Fruit fly (Drosophila melanogaster) whole organism, embryonic: ENCODE results near the gene Sox21a.

Source experiments
- Awh ChIP-seq: fragments of 200-800 bp; sonication (Bioruptor generic); IDR thresholded peaks from 2 replicates; pipeline ENCODE4, ENCODE4 v1.3.6; 2022; ENCODE audit warnings: missing biosample characterization, missing genetic modification characterization
- Blimp-1 ChIP-seq: fragments of 200-800 bp; sonication (Bioruptor generic); optimal IDR thresholded peaks from 3 replicates; lab custom pipeline; 2018; ENCODE audit warnings: missing biosample characterization, missing genetic modification characterization, mild to moderate bottlenecking, moderate library complexity, missing genetic modification reagents
- CG11085 ChIP-seq: fragments of 200-800 bp; sonication (Bioruptor generic); IDR thresholded peaks from 2 replicates; pipeline ENCODE4 v1.3.6; 2022; ENCODE audit warnings: missing biosample characterization, missing genetic modification characterization
- CG12769 ChIP-seq: fragments of 200-800 bp; sonication (Bioruptor generic); optimal IDR thresholded peaks from 2 replicates; lab custom pipeline; 2019; ENCODE audit warnings: missing biosample characterization, mild to moderate bottlenecking, missing genetic modification characterization, moderate library complexity
- CG13296 ChIP-seq: fragments of 200-800 bp; sonication (Bioruptor generic); optimal IDR thresholded peaks from 3 replicates; lab custom pipeline; 2018; ENCODE audit warnings: missing biosample characterization, mild to moderate bottlenecking, missing genetic modification characterization
- CG18262 ChIP-seq: fragments of 200-800 bp; optimal IDR thresholded peaks from 3 replicates; lab custom pipeline; 2019; ENCODE audit warnings: missing biosample characterization, mild to moderate bottlenecking, missing genetic modification characterization, moderate library complexity
- CG2120 ChIP-seq: fragments of 200-800 bp; sonication (Bioruptor generic); optimal IDR thresholded peaks from 3 replicates; lab custom pipeline; 2016; ENCODE audit warnings: missing biosample characterization, missing genetic modification characterization
- CG2678 ChIP-seq: fragments of 200-800 bp; sonication (Bioruptor generic); optimal IDR thresholded peaks from 3 replicates; lab custom pipeline; 2019; ENCODE audit warnings: missing biosample characterization, mild to moderate bottlenecking, missing genetic modification characterization, moderate library complexity
- CG2712 ChIP-seq: fragments of 200-800 bp; optimal IDR thresholded peaks from 3 replicates; lab custom pipeline; 2019; ENCODE audit warnings: missing biosample characterization, mild to moderate bottlenecking, missing genetic modification characterization, moderate library complexity
- CG31224 ChIP-seq: fragments of 200-800 bp; sonication (Bioruptor generic); IDR thresholded peaks from 2 replicates; pipeline ENCODE4 v1.3.6; 2022; ENCODE audit warnings: missing biosample characterization, missing genetic modification characterization
- CG34422 ChIP-seq: fragments of 200-800 bp; sonication (Bioruptor generic); IDR thresholded peaks from 3 replicates; pipeline ENCODE4 v1.3.6; 2022; ENCODE audit warnings: missing biosample characterization, missing genetic modification characterization
- CG6765 ChIP-seq: fragments of 200-800 bp; sonication (Bioruptor generic); optimal IDR thresholded peaks from 3 replicates; lab custom pipeline; 2017; ENCODE audit warnings: missing biosample characterization, mild to moderate bottlenecking, missing genetic modification characterization
- CG7786 ChIP-seq: fragments of 200-800 bp; sonication (Bioruptor generic); optimal IDR thresholded peaks from 2 replicates; lab custom pipeline; 2016; ENCODE audit warnings: missing biosample characterization, missing genetic modification characterization
- CG7928 ChIP-seq: fragments of 200-800 bp; sonication (Bioruptor generic); optimal IDR thresholded peaks from 2 replicates; lab custom pipeline; 2017; ENCODE audit warnings: missing biosample characterization, mild to moderate bottlenecking, missing genetic modification characterization
- CG8281 ChIP-seq: fragments of 200-800 bp; sonication (Bioruptor generic); optimal IDR thresholded peaks from 2 replicates; lab custom pipeline; 2018; ENCODE audit warnings: missing biosample characterization, mild to moderate bottlenecking, missing genetic modification characterization, moderate library complexity
- CG8290 ChIP-seq, 3 experiments: fragments of 200-800 bp; sonication (Bioruptor generic); optimal IDR thresholded peaks; 2 replicates each; lab custom pipeline; 2016 to 2019; ENCODE audit warnings: missing biosample characterization in 3 of 3, missing genetic modification characterization in 3 of 3, mild to moderate bottlenecking in 2 of 3, moderate library complexity in 1 of 3
- CG8765 ChIP-seq: fragments of 200-800 bp; sonication (Bioruptor generic); IDR thresholded peaks from 2 replicates; pipeline ENCODE4 v1.3.6; 2022; ENCODE audit warnings: missing biosample characterization, missing genetic modification characterization
- CHES-1-like ChIP-seq: fragments of 200-800 bp; sonication (Bioruptor generic); optimal IDR thresholded peaks from 2 replicates; lab custom pipeline; 2016; ENCODE audit warnings: missing biosample characterization, missing genetic modification characterization
- D19A ChIP-seq: fragments of 200-800 bp; optimal IDR thresholded peaks from 3 replicates; lab custom pipeline; 2019; ENCODE audit warnings: missing biosample characterization, mild to moderate bottlenecking, missing genetic modification characterization, moderate library complexity
- Dip3 ChIP-seq: fragments of 200-800 bp; sonication (Bioruptor generic); optimal IDR thresholded peaks from 3 replicates; lab custom pipeline; 2016; ENCODE audit warnings: missing biosample characterization, missing genetic modification characterization
- Eip74EF ChIP-seq, 2 experiments: fragments of 200-800 bp in 1 of 2; fragments of >200 bp in 1 of 2; sonication (Bioruptor generic) in 1 of 2; optimal IDR thresholded peaks; 2 replicates each; lab custom pipeline; 2017 to 2019; ENCODE audit warnings: missing biosample characterization in 2 of 2, missing genetic modification characterization in 2 of 2, mild to moderate bottlenecking in 1 of 2, moderate library complexity in 1 of 2
- Ets65A ChIP-seq: fragments of 200-800 bp; sonication (Bioruptor generic); peaks from one replicate; lab custom pipeline; 2016; ENCODE audit warnings: missing biosample characterization, missing genetic modification characterization
- Med ChIP-seq: fragments of 200-800 bp; sonication (Bioruptor generic); peaks from one replicate; lab custom pipeline; 2016; ENCODE audit warnings: missing biosample characterization, missing genetic modification characterization, mild to moderate bottlenecking, inconsistent platforms, moderate library complexity
- Oli ChIP-seq: fragments of 200-800 bp; sonication (Bioruptor generic); optimal IDR thresholded peaks from 2 replicates; lab custom pipeline; 2018; ENCODE audit warnings: missing biosample characterization, mild to moderate bottlenecking, missing genetic modification characterization, moderate library complexity
- Ravus ChIP-seq: fragments of 200-800 bp; sonication (Bioruptor generic); IDR thresholded peaks from 2 replicates; pipeline ENCODE4 v1.3.6; 2022; ENCODE audit warnings: missing biosample characterization, missing genetic modification characterization
- Taf1 ChIP-seq: fragments of 200-800 bp; sonication (Bioruptor generic); IDR thresholded peaks from 2 replicates; pipeline ENCODE4 v1.3.6; 2022; ENCODE audit warnings: missing biosample characterization, missing genetic modification characterization
- Xrp1 ChIP-seq: fragments of 200-800 bp; sonication (Bioruptor generic); IDR thresholded peaks from 2 replicates; pipeline ENCODE4 v1.3.6; 2022; ENCODE audit warnings: missing biosample characterization, missing genetic modification characterization
- chinmo ChIP-seq: fragments of 200-800 bp; sonication (Bioruptor generic); IDR thresholded peaks from 4 replicates; pipeline ENCODE4 v1.3.6; 2022; ENCODE audit warnings: missing biosample characterization, missing genetic modification characterization; ENCODE audit not compliant: partially characterized antibody
- crc ChIP-seq: fragments of 200-800 bp; sonication (Bioruptor generic); optimal IDR thresholded peaks from 2 replicates; lab custom pipeline; 2016; ENCODE audit warnings: missing biosample characterization, missing genetic modification characterization
- ems ChIP-seq: fragments of 200-800 bp; sonication (Bioruptor generic); optimal IDR thresholded peaks from 3 replicates; lab custom pipeline; 2016; ENCODE audit warnings: missing biosample characterization, missing genetic modification characterization
- lab ChIP-seq: fragments of 200-800 bp; sonication (Bioruptor generic); optimal IDR thresholded peaks from 3 replicates; lab custom pipeline; 2017; ENCODE audit warnings: missing biosample characterization, missing genetic modification characterization, mild to moderate bottlenecking, moderate library complexity, missing genetic modification reagents
- lmd ChIP-seq: fragments of 200-800 bp; sonication (Bioruptor generic); IDR thresholded peaks from 2 replicates; pipeline ENCODE4 v1.3.6; 2022; ENCODE audit warnings: missing biosample characterization, missing genetic modification characterization
- nmo ChIP-seq: fragments of 200-800 bp; sonication (Bioruptor generic); optimal IDR thresholded peaks from 2 replicates; lab custom pipeline; 2018; ENCODE audit warnings: missing biosample characterization, mild to moderate bottlenecking, missing genetic modification characterization, moderate library complexity
- nom ChIP-seq: fragments of 200-800 bp; sonication (Bioruptor generic); optimal IDR thresholded peaks from 2 replicates; lab custom pipeline; 2017; ENCODE audit warnings: missing biosample characterization, missing genetic modification characterization, mild to moderate bottlenecking, moderate library complexity, missing genetic modification reagents
- phol ChIP-seq: fragments of 200-800 bp; sonication (Bioruptor generic); optimal IDR thresholded peaks from 3 replicates; lab custom pipeline; 2018; ENCODE audit warnings: missing biosample characterization, mild to moderate bottlenecking, missing genetic modification characterization, moderate library complexity
- rib ChIP-seq: fragments of 200-800 bp; sonication (Bioruptor generic); IDR thresholded peaks from 2 replicates; pipeline ENCODE4 v1.3.6; 2022; ENCODE audit warnings: missing biosample characterization, missing genetic modification characterization
- row ChIP-seq: fragments of 200-800 bp; sonication (Bioruptor generic); IDR thresholded peaks from 3 replicates; pipeline ENCODE4 v1.3.6; 2022; ENCODE audit warnings: missing biosample characterization, missing genetic modification characterization
- sd ChIP-seq: fragments of 200-800 bp; sonication (Bioruptor generic); optimal IDR thresholded peaks from 3 replicates; lab custom pipeline; 2018; ENCODE audit warnings: missing biosample characterization, mild to moderate bottlenecking, missing genetic modification characterization, moderate library complexity
- sens ChIP-seq: fragments of 200-800 bp; sonication (Bioruptor generic); peaks from one replicate; lab custom pipeline; 2016; ENCODE audit warnings: missing biosample characterization, missing genetic modification characterization
- sima ChIP-seq: fragments of 200-800 bp; sonication (Bioruptor generic); optimal IDR thresholded peaks from 2 replicates; lab custom pipeline; 2016; ENCODE audit warnings: missing biosample characterization, missing genetic modification characterization
- tap ChIP-seq: fragments of 200-800 bp; optimal IDR thresholded peaks from 3 replicates; lab custom pipeline; 2019; ENCODE audit warnings: missing biosample characterization, mild to moderate bottlenecking, missing genetic modification characterization, moderate library complexity
- trem ChIP-seq: fragments of 200-800 bp; optimal IDR thresholded peaks from 3 replicates; lab custom pipeline; 2019; ENCODE audit warnings: missing biosample characterization, mild to moderate bottlenecking, missing genetic modification characterization, moderate library complexity
- twi ChIP-seq: fragments of 200-800 bp; optimal IDR thresholded peaks from 2 replicates; lab custom pipeline; 2019; ENCODE audit warnings: missing biosample characterization, mild to moderate bottlenecking, missing genetic modification characterization, moderate library complexity
- vnd ChIP-seq: fragments of 200-800 bp; sonication (Bioruptor generic); IDR thresholded peaks from 3 replicates; pipeline ENCODE4 v1.3.6; 2022; ENCODE audit warnings: missing biosample characterization, missing genetic modification characterization; ENCODE audit not compliant: partially characterized antibody
- vvl ChIP-seq: fragments of 200-800 bp; sonication (Bioruptor generic); IDR thresholded peaks from 2 replicates; pipeline ENCODE4 v1.3.6; 2022; ENCODE audit warnings: missing biosample characterization, missing genetic modification characterization

The Sox21a gene

DNA sequence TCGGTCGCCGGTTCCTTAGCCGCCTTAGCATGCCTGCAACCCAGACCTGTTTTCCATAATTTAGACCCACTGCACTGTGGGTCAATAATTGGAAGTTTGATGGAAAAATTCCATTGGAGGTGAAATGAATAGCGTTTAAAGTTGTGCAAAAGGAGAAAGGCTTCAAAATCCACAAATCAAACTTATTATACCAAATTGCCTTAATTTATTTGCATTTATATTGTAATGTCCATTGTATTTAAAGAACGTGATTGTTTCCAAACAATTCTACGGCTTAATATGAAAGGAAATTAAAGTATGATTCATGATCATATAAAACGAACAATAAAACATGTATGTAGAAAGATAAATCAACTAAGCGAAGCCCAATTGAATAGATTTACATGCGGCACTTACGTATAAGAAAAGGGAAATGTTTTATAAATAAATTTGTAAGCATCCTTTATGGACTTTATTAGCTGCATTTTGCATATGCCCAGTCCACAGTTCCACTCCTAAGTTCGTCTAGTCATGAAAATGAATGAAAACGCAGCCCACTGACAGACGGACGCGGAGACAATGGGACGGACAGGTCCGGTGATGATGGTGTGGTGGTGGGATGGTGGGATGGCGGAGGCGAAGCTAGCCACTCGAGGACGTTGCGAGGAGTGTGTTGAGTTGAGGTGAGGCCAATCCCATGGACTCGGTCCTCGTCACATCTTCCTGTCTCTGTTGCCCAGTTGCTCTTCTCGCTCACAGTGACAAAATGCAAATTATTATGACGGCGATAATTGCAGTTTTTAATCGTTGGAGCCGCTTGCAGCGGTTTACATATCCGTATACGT is 44.5 kb downstream of the Sox21a start:
- TF ChIP-seq Oli (peak; percentile 21), row (GFP tag; lab: Robert Waterston, UW) (0 out of 3 replicates have a peak, but pooled peaks have one; percentile 19), sens (GFP tag; lab: Kevin White, UChicago) (peak; percentile 64), phol (no peak), nmo (GFP tag; lab: Kevin White, UChicago) (no peak), CG31224 (GFP tag; lab: Robert Waterston, UW) (no peak), tap (no peak), nom (GFP tag; lab: Kevin White, UChicago) (peak; percentile 19), vvl (0 out of 2 replicates have a peak, but pooled peaks have one; percentile 9), CG12769 (tag; lab: Kevin White, UChicago) (peak; percentile 1), Ets65A (GFP tag; lab: Kevin White, UChicago) (peak; percentile 16), lmd (no peak), rib (0 out of 2 replicates have a peak, but pooled peaks have one; percentile 12), sima (GFP tag; lab: Kevin White, UChicago) (no peak), CG13296 (GFP tag; lab: Kevin White, UChicago) (no peak), CG18262 (tag; lab: Kevin White, UChicago) (peak; percentile 35), CG34422 (GFP tag; lab: Robert Waterston, UW) (0 out of 3 replicates have a peak, but pooled peaks have one; percentile 18), CG7928 (GFP tag; lab: Kevin White, UChicago) (no peak), trem (tag; lab: Kevin White, UChicago) (no peak), Med (GFP tag; lab: Kevin White, UChicago) (peak; percentile 46), CG2712 (peak; percentile 5)

DNA sequence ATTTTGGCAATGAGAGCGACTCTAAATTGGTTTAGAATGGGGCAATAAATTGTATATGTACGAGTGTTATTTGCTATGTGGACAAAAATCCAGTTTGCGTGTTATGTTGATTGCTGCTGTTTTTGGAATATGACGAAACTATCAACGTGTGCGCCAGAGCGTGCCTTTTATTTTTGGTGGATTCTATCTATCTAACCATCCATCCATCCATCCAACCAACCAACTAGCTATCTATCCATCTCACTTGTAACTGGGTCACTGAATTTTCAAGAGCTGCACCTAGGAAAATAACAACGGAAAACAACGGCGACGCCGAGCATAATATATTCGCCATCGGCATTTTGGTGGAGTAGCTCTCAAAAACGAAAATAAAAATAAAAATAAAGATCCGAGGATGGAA is 45.2 kb downstream of the Sox21a start:
- TF ChIP-seq CG8281 (tag; lab: Kevin White, UChicago): peak; percentile 94
- TF ChIP-seq sens (GFP tag; lab: Kevin White, UChicago): peak; percentile 37
- no peak for TF ChIP-seq crc
- TF ChIP-seq CG11085 (GFP tag; lab: Robert Waterston, UW): no peak
- no peak for TF ChIP-seq vnd
- peak; percentile 55 for TF ChIP-seq sd (tag; lab: Kevin White, UChicago)
- TF ChIP-seq CHES-1-like (GFP tag; lab: Kevin White, UChicago): no peak
- no peak for TF ChIP-seq D19A
- TF ChIP-seq twi (tag; lab: Kevin White, UChicago): no peak
- no peak for TF ChIP-seq Taf1 (GFP tag; lab: Robert Waterston, UW)

DNA sequence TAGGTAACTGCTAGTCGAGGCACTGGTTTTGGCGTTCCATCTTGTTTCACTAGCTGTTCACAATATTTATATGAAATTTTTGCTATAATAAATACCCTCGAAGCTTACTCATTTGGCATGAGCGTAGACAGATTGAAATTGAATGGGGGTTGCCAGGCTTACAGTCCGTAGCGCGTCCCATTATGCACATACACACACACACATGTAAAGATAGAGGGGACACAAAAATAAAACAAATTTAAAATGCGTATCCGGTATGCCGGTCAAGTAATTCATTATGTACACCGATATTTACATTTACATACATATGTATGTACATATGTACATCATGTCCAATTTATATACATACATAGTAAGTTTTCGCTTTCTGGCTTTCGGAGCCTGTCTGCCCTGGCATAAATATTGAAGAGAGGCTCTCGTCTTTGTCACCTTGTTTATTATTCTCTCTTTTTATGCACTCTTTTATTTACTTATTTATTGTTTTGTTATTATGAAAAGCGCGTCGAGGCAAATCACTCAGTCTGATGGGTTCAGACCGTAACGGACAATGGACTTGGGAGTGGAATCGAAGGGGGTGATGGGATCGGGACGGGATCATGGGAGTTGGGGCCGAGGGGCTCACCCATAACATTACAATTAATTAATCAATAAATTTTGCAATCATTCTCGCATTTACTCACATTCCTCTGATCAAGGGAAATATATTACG is 48.5 kb downstream of the Sox21a start:
- TF ChIP-seq CG6765 (GFP tag; lab: Kevin White, UChicago) (no peak), Ravus (GFP tag; lab: Robert Waterston, UW) (no peak), chinmo (0 out of 4 replicates have a peak, but pooled peaks have one; percentile 18), CG8765 (GFP tag; lab: Robert Waterston, UW) (no peak), CG8290 (GFP tag; optimal IDR thresholded peaks at IDR 0.05; lab: Kevin White, UChicago) (no peak), CG8290 (tag; optimal IDR thresholded peaks at IDR 0.05; lab: Kevin White, UChicago) (peak in 1 of 2 experiments; percentile 7), ems (no peak), CG7786 (GFP tag; lab: Kevin White, UChicago) (no peak), Eip74EF (GFP tag; optimal IDR thresholded peaks at IDR 0.05; lab: Kevin White, UChicago) (no peak), sens (GFP tag; lab: Kevin White, UChicago) (peak; percentile 64), Xrp1 (GFP tag; lab: Robert Waterston, UW) (0 out of 2 replicates have a peak, but pooled peaks have one; percentile 8), sd (tag; lab: Kevin White, UChicago) (peak; percentile 11), Blimp-1 (GFP tag; lab: Kevin White, UChicago) (peak; percentile 16), CG2678 (tag; lab: Kevin White, UChicago) (peak; percentile 6), Dip3 (GFP tag; lab: Kevin White, UChicago) (peak; percentile 1), CG2120 (GFP tag; lab: Kevin White, UChicago) (peak; percentile 16), crc (no peak), lab (GFP tag; lab: Kevin White, UChicago) (peak; percentile 10), nom (GFP tag; lab: Kevin White, UChicago) (peak; percentile 80), Awh (GFP tag; lab: Robert Waterston, UW) (no peak)
